Worm (Caenorhabditis elegans): ENCODE results near the gene T12A7.10.

T12A7.10 gene

ce11 chrIV:11793170-11793569 lies 38.3 kb upstream of the T12A7.10 start:
- TF ChIP-seq lin-39 (tag; optimal IDR thresholded peaks at IDR 0.05) (peak; percentile 67), nfya-1 (tag; optimal IDR thresholded peaks at IDR 0.05; ENCODE audit: insufficient read depth) (peak; percentile 76), fkh-10 (GFP tag; optimal IDR thresholded peaks at IDR 0.05) (peak; percentile 32), hmg-11 (tag; optimal IDR thresholded peaks at IDR 0.05) (peak; percentile 16), pha-4 (tag; optimal IDR thresholded peaks at IDR 0.05) (no peak)

DNA sequence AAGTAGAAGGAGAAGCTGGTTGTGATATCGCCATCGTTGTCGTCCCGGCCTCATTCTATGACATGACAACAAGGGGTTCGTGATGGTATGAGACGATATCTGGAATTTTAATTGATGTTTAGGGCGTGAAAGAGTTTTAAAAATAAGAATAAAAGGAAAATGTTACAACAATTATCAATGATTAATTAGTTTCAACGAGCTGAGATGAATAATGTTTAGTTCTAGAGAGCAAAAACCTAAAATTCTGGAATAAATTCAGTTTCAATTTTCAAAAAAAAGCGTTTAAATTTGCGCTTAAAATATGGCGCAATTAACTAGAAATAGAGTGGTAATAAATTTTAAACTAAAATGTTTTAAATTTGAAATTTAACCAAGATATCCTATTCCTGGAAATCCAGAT lies 37.6 kb upstream of the T12A7.10 start, which contains the start of gene H01G02.3:
TSS of gene H01G02.3 (minus strand) at position 101 of the 400 bp plus-strand sequence.
- TF ChIP-seq ceh-28 (tag; optimal IDR thresholded peaks at IDR 0.05) (no peak), elt-1 (tag; optimal IDR thresholded peaks at IDR 0.05) (no peak), aly-2 (tag; optimal IDR thresholded peaks at IDR 0.05) (no peak), ztf-4 (tag; optimal IDR thresholded peaks at IDR 0.05) (no peak), mdl-1 (tag; optimal IDR thresholded peaks at IDR 0.05) (no peak), fkh-2 (tag; optimal IDR thresholded peaks at IDR 0.05) (no peak), pqm-1 (tag; optimal IDR thresholded peaks at IDR 0.05) (no peak), nhr-43 (tag; optimal IDR thresholded peaks at IDR 0.05; ENCODE audit: poor library complexity, severe bottlenecking) (no peak), fos-1 (tag; optimal IDR thresholded peaks at IDR 0.05) (no peak), fkh-10 (GFP tag; optimal IDR thresholded peaks at IDR 0.05) (no peak), R02D3.7 (tag; optimal IDR thresholded peaks at IDR 0.05) (no peak), mml-1 (tag; optimal IDR thresholded peaks at IDR 0.05) (no peak), egl-27 (tag; optimal IDR thresholded peaks at IDR 0.05) (no peak)

ce11 chrIV:11788383-11788963 lies 33.6 kb upstream of the T12A7.10 start:
- no peak for TF ChIP-seq skn-1 (tag; optimal IDR thresholded peaks at IDR 0.05)
- no peak for TF ChIP-seq nhr-77 (tag; optimal IDR thresholded peaks at IDR 0.05)
- TF ChIP-seq sea-2 (GFP tag; optimal IDR thresholded peaks at IDR 0.05) = no peak
- no peak for TF ChIP-seq mdl-1 (tag; optimal IDR thresholded peaks at IDR 0.05)
- TF ChIP-seq aly-2 (tag; optimal IDR thresholded peaks at IDR 0.05) = no peak
- TF ChIP-seq elt-1 (tag; optimal IDR thresholded peaks at IDR 0.05) = no peak
- TF ChIP-seq nhr-23 (tag; optimal IDR thresholded peaks at IDR 0.05) = no peak
- no peak for TF ChIP-seq nhr-237 (tag; optimal IDR thresholded peaks at IDR 0.05)
- TF ChIP-seq nfya-1 (tag; optimal IDR thresholded peaks at IDR 0.05; ENCODE audit: insufficient read depth) = peak; percentile 40
- peak; percentile 84 for TF ChIP-seq fkh-10 (GFP tag; optimal IDR thresholded peaks at IDR 0.05)
- no peak for TF ChIP-seq nhr-12 (tag; optimal IDR thresholded peaks at IDR 0.05)
- TF ChIP-seq R02D3.7 (tag; optimal IDR thresholded peaks at IDR 0.05) = no peak
- TF ChIP-seq ceh-16 (tag; optimal IDR thresholded peaks at IDR 0.05) = no peak
- no peak for TF ChIP-seq lin-39 (tag; optimal IDR thresholded peaks at IDR 0.05)
- TF ChIP-seq lin-15B (tag; optimal IDR thresholded peaks at IDR 0.05) = no peak
- no peak for TF ChIP-seq egl-27 (tag; optimal IDR thresholded peaks at IDR 0.05)
- no peak for TF ChIP-seq daf-12 (tag; optimal IDR thresholded peaks at IDR 0.05)
- no peak for TF ChIP-seq pha-4 (tag; optimal IDR thresholded peaks at IDR 0.05)
- no peak for TF ChIP-seq fos-1 (tag; optimal IDR thresholded peaks at IDR 0.05)
- TF ChIP-seq ztf-11 (tag; optimal IDR thresholded peaks at IDR 0.05) = no peak
- peak; percentile 1 for TF ChIP-seq snpc-4 (tag; optimal IDR thresholded peaks at IDR 0.05)
- no peak for TF ChIP-seq nhr-11 (tag; optimal IDR thresholded peaks at IDR 0.05)
- TF ChIP-seq unc-39 (tag; optimal IDR thresholded peaks at IDR 0.05) = no peak
- no peak for TF ChIP-seq unc-62 (GFP tag; optimal IDR thresholded peaks at IDR 0.05)
- TF ChIP-seq elt-2 (tag; optimal IDR thresholded peaks at IDR 0.05) = no peak

DNA sequence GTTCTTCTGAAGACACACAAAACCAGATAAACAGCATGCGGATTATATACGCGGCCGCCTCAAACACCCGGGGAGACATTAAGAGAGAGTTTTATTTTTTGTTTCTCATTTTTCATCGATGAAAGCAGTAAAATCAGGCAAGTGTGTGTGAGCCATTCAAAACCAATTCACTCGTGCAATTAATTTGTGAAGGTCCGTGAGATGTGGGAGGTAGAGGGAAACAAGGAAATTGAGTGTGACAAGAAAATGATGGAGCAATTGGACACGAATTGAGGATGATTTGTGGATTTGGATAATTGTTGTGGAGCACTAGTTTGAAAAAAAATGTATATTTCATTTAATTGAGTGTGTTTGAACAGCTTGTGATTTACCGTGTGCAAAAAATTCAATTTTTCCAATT lies 32.9 kb upstream of the T12A7.10 start:
- TF ChIP-seq egl-5 (tag; optimal IDR thresholded peaks at IDR 0.05) (peak; percentile 81), aly-2 (tag; optimal IDR thresholded peaks at IDR 0.05) (no peak), sea-2 (GFP tag; optimal IDR thresholded peaks at IDR 0.05) (no peak), nhr-25 (tag; optimal IDR thresholded peaks at IDR 0.05) (no peak), unc-39 (tag; optimal IDR thresholded peaks at IDR 0.05) (no peak), elt-2 (tag; optimal IDR thresholded peaks at IDR 0.05) (no peak)

Data from whole organism, L3 larva.